Fruit fly (Drosophila melanogaster): ENCODE measurements around the gene CG32811.
A peak's percentile ranks its signal among the peaks of the same experiment; 100 is the strongest.

CG32811 gene

DNA sequence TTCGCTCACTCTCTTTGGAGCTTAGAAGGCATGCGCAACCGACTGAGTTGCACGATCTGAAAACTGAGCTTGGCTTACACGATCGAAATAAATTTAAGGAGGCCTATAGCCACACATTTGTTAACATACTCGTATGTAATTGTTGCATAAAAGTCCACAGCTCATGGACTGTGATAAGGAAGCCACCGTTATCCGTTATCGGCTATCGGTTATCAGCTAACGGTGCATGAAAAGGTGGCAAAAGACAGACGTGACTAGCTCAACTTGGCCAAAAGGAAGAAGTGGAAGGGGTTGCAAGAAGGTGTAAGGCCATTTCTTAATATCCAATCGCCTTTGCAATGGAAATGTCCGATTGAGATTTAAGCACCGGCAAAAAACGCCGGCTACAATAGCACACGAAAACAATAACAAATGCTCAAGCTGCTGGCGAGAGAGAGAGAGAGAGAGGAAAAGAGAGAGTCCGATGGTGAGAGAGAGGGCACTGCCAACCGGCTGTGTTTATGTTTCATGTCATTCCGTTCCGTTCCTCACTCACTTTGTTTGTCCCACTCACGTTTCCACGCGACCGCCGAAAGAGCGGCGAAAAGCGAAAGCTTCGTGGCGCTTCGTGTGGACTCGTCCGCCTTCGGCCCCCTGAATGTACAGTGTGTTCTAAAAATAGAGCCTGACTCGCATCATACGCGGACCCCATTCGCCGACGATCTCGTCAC is 22.0 kb downstream of the CG32811 start (continued):
- no peak for TF ChIP-seq cyc (GFP tag; optimal IDR thresholded peaks at IDR 0.05)
- TF ChIP-seq CG6792 (GFP tag; optimal IDR thresholded peaks at IDR 0.05) = no peak

DNA sequence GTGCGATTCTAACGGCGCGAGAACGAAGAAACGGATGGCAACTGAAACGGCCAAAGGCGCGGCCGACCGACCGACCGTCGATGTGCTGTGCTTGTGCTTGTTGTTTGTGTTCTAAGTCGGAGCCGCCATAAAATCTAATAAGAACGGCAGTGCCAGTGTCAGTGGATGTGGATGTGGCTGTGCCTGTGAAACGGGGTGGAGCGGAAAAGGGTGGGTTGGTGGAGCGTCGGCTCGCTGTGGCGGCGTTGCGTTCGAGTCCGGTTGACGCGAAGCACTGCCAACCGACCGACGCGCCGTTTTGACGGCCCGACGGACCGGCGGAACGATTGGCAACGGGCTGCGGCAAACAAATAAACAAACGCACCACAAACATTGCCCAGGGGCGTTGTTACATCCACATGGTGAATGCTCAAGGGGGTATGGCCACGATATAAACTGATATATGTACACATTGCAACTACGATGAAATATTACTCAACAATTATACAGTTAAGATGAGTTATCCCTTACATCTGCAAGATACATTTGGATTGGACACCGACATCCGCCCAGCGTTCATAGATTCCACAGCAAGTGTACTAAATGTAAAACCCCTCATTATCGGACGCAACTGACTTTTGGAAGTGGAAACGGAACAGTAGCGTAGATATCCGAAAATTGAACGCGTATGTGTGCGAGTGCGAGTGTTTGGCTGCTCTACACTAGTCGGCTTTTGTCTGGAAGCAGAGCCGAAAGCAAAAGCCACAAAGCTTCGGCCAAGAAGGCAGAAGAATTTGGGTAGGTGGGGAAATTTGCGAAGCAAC is 23.0 kb downstream of the CG32811 start, which contains the start of gene Atf3:
Gene Atf3 (minus strand): TSS at position 267 of the 803 bp plus-strand sequence.
- TF ChIP-seq dac (GFP tag; optimal IDR thresholded peaks at IDR 0.05) (peak; percentile 96), net (GFP tag; optimal IDR thresholded peaks at IDR 0.05) (peak; percentile 93), CG6808 (GFP tag; optimal IDR thresholded peaks at IDR 0.05) (peak; percentile 68), CG16779 (tag; optimal IDR thresholded peaks at IDR 0.05) (peak; percentile 81), CG10669 (GFP tag; optimal IDR thresholded peaks at IDR 0.05) (peak; percentile 74), CG6854 (GFP tag; optimal IDR thresholded peaks at IDR 0.05) (no peak), acj6 (GFP tag; optimal IDR thresholded peaks at IDR 0.05) (peak; percentile 90), dsx (GFP tag; optimal IDR thresholded peaks at IDR 0.05; ENCODE audit: poor library complexity, severe bottlenecking) (peak; percentile 65), fd59A (GFP tag; optimal IDR thresholded peaks at IDR 0.05) (peak; percentile 79), CG32006 (GFP tag; optimal IDR thresholded peaks at IDR 0.05) (peak; percentile 99), Smox (GFP tag; optimal IDR thresholded peaks at IDR 0.05) (peak; percentile 86), CG8119 (GFP tag; IDR thresholded peaks at IDR 0.05) (peak; percentile 94), Blimp-1 (GFP tag; optimal IDR thresholded peaks at IDR 0.05) (peak; percentile 74), CG6792 (GFP tag; optimal IDR thresholded peaks at IDR 0.05) (peak; percentile 86), OdsH (GFP tag; optimal IDR thresholded peaks at IDR 0.05) (peak; percentile 94), Hr39 (GFP tag; optimal IDR thresholded peaks at IDR 0.05) (peak; percentile 92), Eip78C (GFP tag) (peak; percentile 97), pdm3 (GFP tag; optimal IDR thresholded peaks at IDR 0.05) (peak; percentile 94), Gug (GFP tag; IDR thresholded peaks at IDR 0.05) (peak; percentile 95), lz (GFP tag; optimal IDR thresholded peaks at IDR 0.05) (peak; percentile 90), Eip93F (GFP tag; optimal IDR thresholded peaks at IDR 0.05) (peak; percentile 20), CG6276 (GFP tag; optimal IDR thresholded peaks at IDR 0.05) (peak; percentile 92), cyc (GFP tag; optimal IDR thresholded peaks at IDR 0.05) (peak; percentile 91), CG8319 (GFP tag; optimal IDR thresholded peaks at IDR 0.05) (peak; percentile 76), Hr38 (GFP tag; optimal IDR thresholded peaks at IDR 0.05) (peak; percentile 58), CG9139 (GFP tag; optimal IDR thresholded peaks at IDR 0.05) (peak; percentile 45), CG11902 (GFP tag; optimal IDR thresholded peaks at IDR 0.05) (peak; percentile 83), CG3919 (GFP tag; optimal IDR thresholded peaks at IDR 0.05) (peak; percentile 87), CG8632 (GFP tag; optimal IDR thresholded peaks at IDR 0.05) (peak; percentile 80), Sox14 (GFP tag; optimal IDR thresholded peaks at IDR 0.05) (peak; percentile 92), salr (GFP tag; optimal IDR thresholded peaks at IDR 0.05) (peak; percentile 49 to 89), CG31627 (GFP tag; optimal IDR thresholded peaks at IDR 0.05) (peak; percentile 92), Sox102F (GFP tag; optimal IDR thresholded peaks at IDR 0.05) (peak; percentile 88), CG11762 (GFP tag; optimal IDR thresholded peaks at IDR 0.05; ENCODE audit: insufficient read depth) (peak; percentile 85), Sox15 (GFP tag; optimal IDR thresholded peaks at IDR 0.05) (peak; percentile 83), CG1621 (tag; optimal IDR thresholded peaks at IDR 0.05) (peak; percentile 79), Lpt (GFP tag; optimal IDR thresholded peaks at IDR 0.05) (peak; percentile 92), CG34406 (GFP tag; optimal IDR thresholded peaks at IDR 0.05) (peak; percentile 80), ss (GFP tag; optimal IDR thresholded peaks at IDR 0.05) (peak; percentile 31 to 74), achi (GFP tag; optimal IDR thresholded peaks at IDR 0.05) (peak; percentile 90), CG7368 (GFP tag; optimal IDR thresholded peaks at IDR 0.05) (peak; percentile 84), CG3032 (tag; optimal IDR thresholded peaks at IDR 0.05) (peak; percentile 75), CG10631 (GFP tag; optimal IDR thresholded peaks at IDR 0.05) (peak; percentile 92), CG11294 (GFP tag; IDR thresholded peaks at IDR 0.05) (peak; percentile 98), vri (GFP tag; optimal IDR thresholded peaks at IDR 0.05) (peak; percentile 95), Eip75B (GFP tag; optimal IDR thresholded peaks at IDR 0.05) (peak; percentile 87)
